Worm (Caenorhabditis elegans) whole organism, dauer: ENCODE data around the gene msp-63.
A peak's percentile ranks its signal among the peaks of the same experiment; 100 is the strongest.

ENCODE experiments used
- unc-62 ChIP-seq: sonication (generic microtip); optimal IDR thresholded peaks from 2 replicates; lab custom pipeline; 2017; ENCODE audit warnings: missing biosample characterization, missing genetic modification reagents, missing genetic modification characterization

Gene msp-63

DNA sequence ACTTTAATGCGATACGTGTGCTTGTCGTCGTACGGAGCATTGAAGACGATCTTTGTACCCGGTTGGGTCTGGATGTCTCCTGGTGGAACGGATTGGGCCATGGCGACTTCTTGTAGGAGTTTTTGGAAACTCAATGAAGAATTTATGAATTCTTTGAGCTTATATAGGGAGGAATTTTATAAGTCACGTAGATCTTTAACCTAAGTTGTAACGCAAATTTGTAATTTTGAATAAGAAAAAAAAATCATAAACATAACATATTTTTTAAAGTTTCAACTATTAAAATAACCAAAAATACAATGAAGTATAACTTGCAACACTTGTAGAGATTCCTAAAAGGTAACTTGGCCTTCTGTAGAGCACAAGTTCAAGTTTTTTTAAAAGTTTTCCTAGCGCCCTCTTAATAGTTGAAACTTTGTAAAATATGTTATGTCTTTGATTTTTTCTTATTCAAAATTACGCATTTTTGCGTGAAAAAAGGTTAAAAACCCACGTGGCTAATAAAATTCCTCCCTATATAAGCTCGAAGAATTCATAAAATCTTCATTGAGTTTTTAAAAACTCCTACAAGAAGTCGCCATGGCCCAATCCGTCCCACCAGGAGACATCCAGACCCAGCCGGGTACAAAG, at the start of gene msp-63, which contains the start of gene msp-142:
Gene msp-63 (minus strand): TSS at position 101 of the 630 bp plus-strand sequence.
Gene msp-142 (plus strand): TSS at position 580 of the 630 bp plus-strand sequence.
- TF ChIP-seq unc-62 (GFP tag; lab: Kevin White, UChicago), result no peak

DNA sequence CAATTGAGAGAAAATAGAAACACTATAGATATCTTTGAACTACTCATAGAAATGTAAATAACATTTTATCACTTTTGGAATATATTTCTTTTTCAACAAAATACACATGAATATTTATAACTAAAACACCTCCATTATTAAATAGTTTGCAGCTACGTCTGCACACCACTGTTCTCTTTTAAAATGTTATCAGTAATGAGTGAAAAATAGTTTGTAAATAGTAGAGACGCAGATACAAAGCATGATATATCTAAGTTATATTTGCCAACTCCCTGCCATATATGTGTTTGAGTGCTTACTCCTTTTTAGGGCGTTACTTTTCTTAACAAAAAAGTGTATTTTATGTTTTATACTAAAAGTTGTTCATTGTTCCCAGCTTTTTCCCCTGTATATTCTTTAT, 48.9 kb upstream of the msp-63 start:
- TF ChIP-seq unc-62 (GFP tag; lab: Kevin White, UChicago), result no peak

DNA sequence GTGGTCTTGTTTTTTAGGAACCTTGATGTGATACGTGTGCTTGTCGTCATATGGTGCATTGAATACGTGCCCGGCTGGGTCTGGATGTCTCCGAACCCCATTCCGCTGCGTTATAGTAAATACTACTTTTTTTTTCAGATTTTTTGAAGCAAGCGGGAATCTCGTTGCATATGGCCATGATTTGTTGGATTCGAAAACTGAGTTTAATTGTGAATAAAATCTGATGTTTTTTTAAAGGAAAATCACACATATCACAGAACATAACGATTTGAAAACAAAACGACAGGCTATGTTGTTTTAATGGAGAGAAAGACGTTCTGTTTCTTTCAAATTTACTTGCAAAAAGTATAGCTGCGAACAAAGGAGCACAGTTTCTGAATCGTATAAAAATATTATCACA, 48.2 kb upstream of the msp-63 start, which contains the start of the genes ZK1248.17 and H41C03.3:
Gene ZK1248.17 (minus strand): TSS at position 101 of the 400 bp plus-strand sequence.
Gene H41C03.3 (plus strand): TSS at position 337 of the 400 bp plus-strand sequence.
- no peak for TF ChIP-seq unc-62 (GFP tag; lab: Kevin White, UChicago)

DNA sequence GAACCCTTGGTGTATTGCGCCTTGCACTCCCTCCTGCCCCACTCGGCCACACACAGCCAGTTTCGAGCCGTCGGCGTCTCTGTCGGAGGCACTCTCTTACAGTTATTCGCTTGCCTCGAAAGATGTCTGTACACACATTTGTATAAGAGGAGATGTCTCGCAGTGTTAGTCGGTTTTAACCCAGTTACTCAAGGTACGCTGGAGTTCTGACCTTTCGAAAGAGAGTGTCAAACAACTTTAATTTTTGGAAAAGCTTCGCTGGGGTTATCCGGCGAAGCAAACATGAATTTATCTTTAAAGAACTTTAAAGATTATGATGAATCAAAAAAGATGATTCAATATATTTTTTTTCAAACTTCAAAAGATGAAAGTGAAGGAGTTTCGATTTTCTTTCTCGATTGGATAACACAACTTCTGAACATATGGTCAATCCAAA, 47.5 kb upstream of the msp-63 start:
- peak; percentile 52 for TF ChIP-seq unc-62 (GFP tag; lab: Kevin White, UChicago)

DNA sequence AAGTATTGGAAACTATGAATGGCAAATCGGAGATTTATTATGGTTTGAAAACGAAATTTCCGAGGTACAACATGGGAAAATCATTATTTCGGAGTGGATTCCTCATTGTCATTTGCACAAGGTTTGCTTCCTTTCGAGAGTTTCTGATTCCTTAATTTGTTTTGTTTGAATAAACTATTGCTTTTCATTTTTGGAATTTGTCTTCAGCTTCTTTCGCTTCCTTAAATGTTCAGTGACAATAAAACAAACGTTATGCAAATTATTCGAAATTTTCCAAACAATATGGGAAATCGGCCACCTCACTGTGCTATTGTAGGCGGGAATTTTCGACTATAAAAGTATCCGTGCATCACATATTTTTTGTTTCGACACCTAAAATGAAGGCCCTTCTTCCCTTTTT, 44.6 kb upstream of the msp-63 start, which contains the start of gene nep-25:
Gene nep-25 (plus strand): TSS at position 375 of the 400 bp plus-strand sequence.
- no peak for TF ChIP-seq unc-62 (GFP tag; lab: Kevin White, UChicago)

DNA sequence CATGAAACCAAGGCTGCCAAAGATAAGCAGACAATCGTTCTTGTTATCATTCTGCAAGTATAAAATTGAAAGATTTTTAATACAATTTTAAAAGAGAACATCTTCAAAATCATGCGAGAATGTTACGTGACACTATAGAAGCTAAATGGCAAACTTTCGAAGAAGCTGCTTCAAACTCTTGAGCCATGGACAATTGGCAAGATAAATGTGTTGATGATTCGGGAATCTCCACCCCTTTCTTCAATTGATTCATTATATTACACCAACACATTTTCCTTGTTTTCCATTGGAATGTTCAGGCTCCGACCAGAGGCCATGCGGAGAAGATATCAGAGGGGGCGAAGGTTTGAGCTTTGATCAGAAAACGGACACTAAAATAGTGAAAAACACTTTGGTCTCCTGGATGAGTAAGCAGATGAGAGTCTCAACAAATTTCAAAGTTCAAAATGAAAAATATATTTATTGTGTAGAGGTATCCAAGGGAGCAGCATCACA, 43.9 kb upstream of the msp-63 start, which contains the start of gene lec-5:
Gene lec-5 (minus strand): TSS at position 51 of the 495 bp plus-strand sequence.
- TF ChIP-seq unc-62 (GFP tag; lab: Kevin White, UChicago), result no peak

DNA sequence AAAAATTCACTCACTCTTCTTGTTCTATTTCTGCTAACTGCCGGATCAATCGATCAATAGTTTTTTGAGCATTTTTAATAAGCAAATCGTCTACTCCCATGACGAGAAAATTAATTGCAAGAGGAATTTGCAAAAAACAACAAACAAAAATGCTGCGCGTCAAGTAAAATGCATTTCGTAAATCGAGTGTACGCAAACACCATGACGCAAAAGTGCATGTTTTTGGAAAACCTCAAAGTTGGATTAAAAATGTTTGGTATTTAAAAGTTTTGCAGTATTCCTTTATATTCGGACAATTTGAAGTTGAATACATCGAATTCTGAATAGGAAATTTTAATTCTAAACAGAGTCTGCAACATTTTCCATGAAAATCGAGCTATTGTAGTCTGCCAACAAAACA, 42.0 kb upstream of the msp-63 start, which contains the start of gene ZK1248.19:
Gene ZK1248.19 (minus strand): TSS at position 188 of the 400 bp plus-strand sequence.
- no peak for TF ChIP-seq unc-62 (GFP tag; lab: Kevin White, UChicago)

DNA sequence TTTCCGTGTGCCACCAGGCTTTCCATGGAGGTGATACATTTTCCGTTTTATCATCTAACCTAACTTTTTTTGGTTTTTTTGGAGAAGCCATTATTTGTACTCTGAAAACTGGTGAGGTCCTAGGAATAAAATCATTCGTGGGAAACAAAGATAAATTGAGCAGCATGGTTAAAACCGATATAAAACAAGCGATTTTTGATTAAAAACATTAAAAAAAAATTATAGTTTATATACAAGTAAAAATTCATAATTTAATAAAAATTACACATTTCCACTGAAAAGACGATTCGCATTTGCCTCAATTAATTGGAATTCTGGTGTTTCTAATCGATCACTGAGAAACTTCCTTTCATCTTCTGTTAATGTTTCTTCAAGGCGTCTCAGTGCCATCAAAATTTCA, 41.2 kb upstream of the msp-63 start, which contains the start of gene ZK1248.15:
Gene ZK1248.15 (minus strand): TSS at position 101 of the 400 bp plus-strand sequence.
- TF ChIP-seq unc-62 (GFP tag; lab: Kevin White, UChicago), result no peak

DNA sequence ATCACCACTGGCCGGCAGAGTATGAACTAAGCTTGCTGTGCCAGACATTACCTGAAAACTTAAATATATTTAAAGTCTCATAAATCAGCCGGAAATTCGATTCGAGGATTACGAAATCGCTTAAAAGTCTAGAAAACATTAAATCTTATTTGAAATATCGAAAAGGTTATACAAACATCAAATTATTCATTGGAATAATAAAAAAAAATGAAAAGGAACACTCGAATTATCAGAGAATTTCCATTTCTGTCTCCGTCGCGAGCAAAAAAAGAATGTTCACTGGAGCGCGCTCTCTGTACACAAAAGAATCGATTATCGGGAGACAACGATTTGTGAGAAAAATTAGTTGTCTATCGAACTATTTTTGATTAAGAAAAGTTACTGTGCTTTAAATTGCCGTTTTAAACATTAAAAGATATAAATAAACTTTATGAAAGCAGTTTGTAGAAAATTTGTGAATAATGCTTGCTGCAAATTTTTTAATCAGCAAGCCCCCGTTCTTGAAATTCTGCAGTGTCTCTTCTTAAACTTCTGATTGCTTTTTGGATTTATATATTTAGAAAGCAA, 39.0 kb upstream of the msp-63 start, which contains the start of gene fzo-1:
Gene fzo-1 (minus strand): TSS at position 51 of the 567 bp plus-strand sequence.
- no peak for TF ChIP-seq unc-62 (GFP tag; lab: Kevin White, UChicago)

DNA sequence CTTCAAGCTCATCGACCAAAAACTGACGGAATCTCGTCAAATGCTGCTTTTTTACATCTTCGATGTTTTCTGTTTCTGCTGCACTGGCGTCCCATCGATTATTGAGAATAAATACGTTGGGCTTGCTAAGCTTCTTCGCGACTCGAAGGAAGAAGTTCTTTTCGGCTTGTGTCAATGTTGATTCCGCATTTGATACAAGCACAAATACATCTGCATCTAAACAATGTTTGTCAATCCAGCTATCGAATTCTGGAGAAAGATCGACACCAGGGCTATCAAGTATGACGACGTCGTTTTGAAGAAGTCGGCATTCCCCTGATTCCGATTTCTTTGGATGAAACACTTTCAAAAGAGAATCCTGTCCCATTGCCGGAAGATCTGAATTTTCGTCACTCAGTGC, 37.9 kb upstream of the msp-63 start:
- TF ChIP-seq unc-62 (GFP tag; lab: Kevin White, UChicago), result no peak

DNA sequence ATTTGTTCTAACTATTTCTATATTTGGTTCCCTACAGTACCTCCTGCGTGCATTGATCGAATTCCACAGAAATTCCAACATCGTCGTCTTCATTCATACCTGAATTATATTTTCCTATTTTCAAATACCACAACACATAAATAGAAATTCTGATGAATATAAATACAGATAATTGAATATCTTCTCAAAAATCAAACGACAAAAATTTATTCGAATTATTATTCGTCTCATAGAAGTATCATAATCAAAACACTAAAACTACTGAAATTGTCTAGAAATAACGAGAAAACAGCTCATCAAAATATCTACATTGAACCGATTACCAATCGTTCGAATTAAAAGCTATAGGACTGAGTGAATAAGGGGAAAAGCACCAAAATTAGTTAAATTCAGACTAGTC, 35.9 kb upstream of the msp-63 start, which contains the start of gene gtap-1:
Gene gtap-1 (minus strand): TSS at position 101 of the 400 bp plus-strand sequence.
- TF ChIP-seq unc-62 (GFP tag; lab: Kevin White, UChicago), result no peak

DNA sequence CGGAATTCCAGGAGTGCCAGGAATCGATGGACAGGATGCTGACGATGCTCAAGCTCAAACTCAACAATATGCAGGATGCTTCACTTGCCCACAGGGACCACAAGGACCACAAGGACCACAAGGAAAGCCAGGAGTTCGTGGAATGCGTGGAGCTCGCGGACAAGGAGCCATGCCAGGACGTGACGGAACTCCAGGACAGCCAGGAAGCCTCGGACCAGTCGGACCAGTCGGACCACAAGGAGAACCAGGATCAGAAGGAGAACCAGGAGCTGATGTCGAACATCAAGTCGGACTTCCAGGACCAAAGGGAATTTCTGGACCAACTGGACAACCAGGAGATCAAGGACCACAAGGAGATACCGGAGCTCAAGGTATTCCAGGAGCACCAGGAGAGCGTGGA, 34.1 kb upstream of the msp-63 start:
- no peak for TF ChIP-seq unc-62 (GFP tag; lab: Kevin White, UChicago)

DNA sequence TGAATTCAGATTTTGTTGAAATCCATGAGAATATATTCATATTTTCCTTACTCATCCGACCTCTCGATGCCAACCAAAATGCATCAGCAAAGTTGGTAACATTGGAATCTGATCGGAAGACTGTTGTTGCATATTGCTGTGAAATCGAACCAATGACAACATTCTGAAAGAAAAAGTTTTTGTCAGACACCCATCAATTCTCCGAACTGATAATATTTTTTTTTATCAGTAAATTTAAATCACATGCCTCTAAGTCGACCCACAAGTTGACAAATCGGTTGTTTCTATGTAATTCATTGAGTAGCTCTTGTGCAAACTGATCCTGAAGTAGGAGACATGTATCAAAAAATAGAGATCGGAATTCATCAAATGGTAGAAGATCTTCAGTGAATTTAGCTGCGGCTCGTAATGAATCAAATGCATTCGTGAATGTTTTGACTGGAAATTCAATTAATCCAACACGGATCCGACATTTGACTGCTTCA, 32.7 kb upstream of the msp-63 start, which contains the start of gene col-74:
Gene col-74 (plus strand): TSS at position 435 of the 485 bp plus-strand sequence.
- TF ChIP-seq unc-62 (GFP tag; lab: Kevin White, UChicago), result no peak

DNA sequence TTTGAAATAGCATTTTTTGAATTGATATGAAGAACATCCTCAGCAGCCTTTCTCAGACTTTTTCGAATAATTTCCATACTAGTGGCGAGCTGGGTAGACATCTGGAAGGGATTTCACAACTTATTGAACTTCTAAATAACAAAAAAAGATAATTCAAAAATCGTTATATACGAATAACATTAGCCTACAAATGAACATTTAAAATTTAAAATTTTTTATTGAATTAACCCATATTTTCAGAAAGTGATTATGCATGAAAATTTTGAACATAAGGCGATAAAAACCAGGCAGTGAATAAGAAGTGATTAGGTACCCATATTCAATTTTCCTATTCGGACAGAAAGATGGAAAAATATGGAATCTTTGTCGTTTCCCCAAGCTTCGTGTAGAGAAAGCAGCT, 31.2 kb upstream of the msp-63 start, which contains the start of gene ZK1248.11:
Gene ZK1248.11 (minus strand): TSS at position 101 of the 400 bp plus-strand sequence.
- TF ChIP-seq unc-62 (GFP tag; lab: Kevin White, UChicago), result no peak

DNA sequence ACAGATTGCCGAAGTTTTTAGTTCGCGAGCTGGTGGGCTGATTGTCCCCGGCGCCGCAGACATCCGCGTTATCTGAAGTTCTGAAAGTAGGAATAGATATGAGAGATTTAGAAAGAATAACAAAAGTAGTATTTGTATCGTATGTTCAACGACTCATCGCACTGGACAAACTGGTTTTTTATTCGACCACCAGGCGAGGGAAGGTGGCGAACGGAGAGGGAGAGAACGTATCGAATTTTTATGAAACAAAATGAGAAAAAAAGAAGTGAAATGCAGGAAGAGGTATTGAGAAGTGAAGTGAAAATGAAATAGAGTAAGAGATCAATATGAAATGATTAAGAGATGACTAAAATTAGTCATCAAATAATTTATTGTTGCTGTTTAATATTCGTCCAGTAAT, 30.1 kb upstream of the msp-63 start, which contains the start of gene tbc-2:
Gene tbc-2 (minus strand): TSS at position 80 of the 400 bp plus-strand sequence.
- TF ChIP-seq unc-62 (GFP tag; lab: Kevin White, UChicago), result no peak
